Worm (Caenorhabditis elegans) whole organism, L2 larva: Measurements from ENCODE around the gene pros-1.

Experiments
- C34F6.9 ChIP-seq: fragments of 150-350 bp; optimal IDR thresholded peaks from 2 replicates; lab custom pipeline; 2014; ENCODE audit warnings: missing biosample characterization, missing genetic modification characterization
- F13H6.1 ChIP-seq: sonication (generic microtip); optimal IDR thresholded peaks from 2 replicates; lab custom pipeline; 2016; ENCODE audit warnings: missing genetic modification characterization, missing compliant biosample characterization
- Y55F3AM.14 ChIP-seq: fragments of 200-800 bp; sonication (Bioruptor generic); optimal IDR thresholded peaks from 2 replicates; lab custom pipeline; 2018; ENCODE audit warnings: mild to moderate bottlenecking, missing genetic modification characterization, missing compliant biosample characterization
- ZK546.5 ChIP-seq: sonication (generic microtip); optimal IDR thresholded peaks from 2 replicates; lab custom pipeline; 2017; ENCODE audit warnings: missing biosample characterization, missing genetic modification characterization
- alr-1 ChIP-seq: fragments of 150-350 bp; optimal IDR thresholded peaks from 2 replicates; lab custom pipeline; 2014; ENCODE audit warnings: missing biosample characterization, missing genetic modification characterization
- aly-2 ChIP-seq: fragments of 150-350 bp; optimal IDR thresholded peaks from 2 replicates; lab custom pipeline; 2014; ENCODE audit warnings: missing biosample characterization, missing genetic modification characterization
- blmp-1 ChIP-seq: sonication (generic microtip); optimal IDR thresholded peaks from 2 replicates; lab custom pipeline; 2017; ENCODE audit warnings: missing genetic modification characterization, mild to moderate bottlenecking, missing compliant biosample characterization, antibody characterized with exemption, moderate library complexity; ENCODE audit not compliant: insufficient read depth
- ceh-16 ChIP-seq: fragments of 150-350 bp; optimal IDR thresholded peaks from 2 replicates; lab custom pipeline; 2014; ENCODE audit warnings: missing biosample characterization, missing genetic modification characterization
- ceh-82 ChIP-seq: fragments of 150-350 bp; optimal IDR thresholded peaks from 2 replicates; lab custom pipeline; 2014; ENCODE audit warnings: missing biosample characterization, missing genetic modification characterization
- crh-2 ChIP-seq: sonication (generic microtip); optimal IDR thresholded peaks from 2 replicates; lab custom pipeline; 2017; ENCODE audit warnings: missing biosample characterization, missing genetic modification characterization
- dmd-4 ChIP-seq: sonication (generic microtip); optimal IDR thresholded peaks from 2 replicates; lab custom pipeline; 2017; ENCODE audit warnings: missing biosample characterization, missing genetic modification characterization
- elt-3 ChIP-seq: sonication (generic microtip); optimal IDR thresholded peaks from 2 replicates; lab custom pipeline; 2017; ENCODE audit warnings: missing biosample characterization, missing genetic modification characterization
- fos-1 ChIP-seq: fragments of 150-350 bp; optimal IDR thresholded peaks from 2 replicates; lab custom pipeline; 2014; ENCODE audit warnings: missing biosample characterization, missing genetic modification characterization
- gmeb-1 ChIP-seq: fragments of 150-350 bp; optimal IDR thresholded peaks from 2 replicates; lab custom pipeline; 2014; ENCODE audit warnings: missing biosample characterization, missing genetic modification characterization
- lin-11 ChIP-seq: fragments of 150-350 bp; sonication (generic microtip); optimal IDR thresholded peaks from 2 replicates; lab custom pipeline; 2014; ENCODE audit warnings: missing biosample characterization, missing genetic modification characterization, inconsistent platforms, mixed read lengths
- lin-39 ChIP-seq: fragments of 150-350 bp; optimal IDR thresholded peaks from 2 replicates; lab custom pipeline; 2014; ENCODE audit warnings: missing biosample characterization, missing genetic modification reagents, missing genetic modification characterization
- lsy-2 ChIP-seq, 2 experiments: fragments of 150-350 bp in 1 of 2; sonication (generic microtip) in 1 of 2; optimal IDR thresholded peaks; 2 replicates each; lab custom pipeline; 2014 to 2017; ENCODE audit warnings: missing biosample characterization in 2 of 2, missing genetic modification characterization in 2 of 2
- mab-5 ChIP-seq: fragments of 150-350 bp; optimal IDR thresholded peaks from 2 replicates; lab custom pipeline; 2014; ENCODE audit warnings: missing biosample characterization, missing genetic modification characterization
- mbf-1 ChIP-seq: sonication (generic microtip); optimal IDR thresholded peaks from 2 replicates; lab custom pipeline; 2017; ENCODE audit warnings: missing biosample characterization, missing genetic modification characterization
- nhr-21 ChIP-seq: fragments of 150-350 bp; optimal IDR thresholded peaks from 2 replicates; lab custom pipeline; 2014; ENCODE audit warnings: missing biosample characterization, missing genetic modification characterization
- nhr-237 ChIP-seq: fragments of 150-350 bp; optimal IDR thresholded peaks from 2 replicates; lab custom pipeline; 2014; ENCODE audit warnings: missing biosample characterization, missing genetic modification characterization
- nhr-77 ChIP-seq: fragments of 150-350 bp; optimal IDR thresholded peaks from 2 replicates; lab custom pipeline; 2014; ENCODE audit warnings: missing biosample characterization, missing genetic modification characterization
- skn-1 ChIP-seq: sonication (generic microtip); optimal IDR thresholded peaks from 2 replicates; lab custom pipeline; 2017; ENCODE audit warnings: missing biosample characterization, missing genetic modification characterization
- sma-3 ChIP-seq: sonication (generic microtip); optimal IDR thresholded peaks from 2 replicates; lab custom pipeline; 2016; ENCODE audit warnings: missing genetic modification reagents, missing genetic modification characterization, missing compliant biosample characterization
- sma-9 ChIP-seq, 2 experiments: fragments of 150-350 bp in 1 of 2; sonication (generic microtip) in 1 of 2; optimal IDR thresholded peaks; 2 replicates each; lab custom pipeline; 2014 to 2016; ENCODE audit warnings: missing genetic modification characterization in 2 of 2, mild to moderate bottlenecking in 1 of 2, missing biosample characterization in 1 of 2, missing compliant biosample characterization in 1 of 2, missing genetic modification reagents in 1 of 2, moderate library complexity in 1 of 2
- snpc-4 ChIP-seq: fragments of 150-350 bp; optimal IDR thresholded peaks from 2 replicates; lab custom pipeline; 2014; ENCODE audit warnings: missing biosample characterization, missing genetic modification characterization
- unc-39 ChIP-seq: fragments of 150-350 bp; optimal IDR thresholded peaks from 2 replicates; lab custom pipeline; 2014; ENCODE audit warnings: missing biosample characterization, missing genetic modification characterization
- zag-1 ChIP-seq: fragments of 150-350 bp; optimal IDR thresholded peaks from 2 replicates; lab custom pipeline; 2014; ENCODE audit warnings: missing biosample characterization, missing genetic modification characterization

pros-1 gene

ce11 chrIII:8050944-8051343 is 16.1 kb upstream of the pros-1 start, which contains the start of gene K12H4.7:
K12H4.7 (minus strand) TSS chrIII:8051081.
- TF ChIP-seq crh-2 (tag; lab: Kevin White, UChicago) (peak; percentile 63), Y55F3AM.14 (GFP tag; lab: Kevin White, UChicago) (no peak), sma-9 (GFP tag; optimal IDR thresholded peaks at IDR 0.05; lab: Kevin White, UChicago) (peak; percentile 1), sma-9 (tag; optimal IDR thresholded peaks at IDR 0.05; lab: Kevin White, UChicago) (no peak), ceh-82 (tag; lab: Kevin White, UChicago) (no peak), skn-1 (tag; lab: Kevin White, UChicago) (peak; percentile 26), fos-1 (tag; lab: Kevin White, UChicago) (peak; percentile 93), zag-1 (tag; lab: Kevin White, UChicago) (no peak)

- TF ChIP-seq lsy-2 (tag; optimal IDR thresholded peaks at IDR 0.05; lab: Kevin White, UChicago), result no peak
- no peak for TF ChIP-seq sma-9 (GFP tag; optimal IDR thresholded peaks at IDR 0.05; lab: Kevin White, UChicago)
- TF ChIP-seq sma-9 (tag; optimal IDR thresholded peaks at IDR 0.05; lab: Kevin White, UChicago), result no peak
- no peak for TF ChIP-seq nhr-77 (tag; lab: Kevin White, UChicago)
- TF ChIP-seq fos-1 (tag; lab: Kevin White, UChicago), result no peak
- no peak for TF ChIP-seq ZK546.5 (tag; lab: Kevin White, UChicago)
- no peak for TF ChIP-seq Y55F3AM.14 (GFP tag; lab: Kevin White, UChicago)
Measured at ce11 chrIII:8051838-8052237, 15.3 kb upstream of the pros-1 start.

- no peak for TF ChIP-seq sma-3 (GFP tag; lab: Kevin White, UChicago)
- TF ChIP-seq lsy-2 (tag; optimal IDR thresholded peaks at IDR 0.05; lab: Kevin White, UChicago), result peak in 1 of 2 experiments; percentile 12
Measured at ce11 chrIII:8061114-8061513, 6.0 kb upstream of the pros-1 start.

- TF ChIP-seq gmeb-1 (tag; lab: Kevin White, UChicago) (no peak), ZK546.5 (tag; lab: Kevin White, UChicago) (no peak), C34F6.9 (tag; lab: Kevin White, UChicago) (no peak), lin-11 (tag; lab: Kevin White, UChicago) (no peak), blmp-1 (tag; lab: Kevin White, UChicago) (no peak), dmd-4 (tag; lab: Kevin White, UChicago) (no peak), nhr-237 (no peak), skn-1 (tag; lab: Kevin White, UChicago) (no peak), alr-1 (tag; lab: Kevin White, UChicago) (no peak), zag-1 (tag; lab: Kevin White, UChicago) (no peak), ceh-82 (tag; lab: Kevin White, UChicago) (no peak), nhr-21 (tag; lab: Kevin White, UChicago) (no peak), lin-39 (no peak), unc-39 (no peak), mab-5 (tag; lab: Kevin White, UChicago) (no peak), sma-3 (GFP tag; lab: Kevin White, UChicago) (no peak), fos-1 (tag; lab: Kevin White, UChicago) (no peak), snpc-4 (no peak)
Measured at ce11 chrIII:8063659-8064058, 3.4 kb upstream of the pros-1 start.

- TF ChIP-seq sma-3 (GFP tag; lab: Kevin White, UChicago) (no peak), lsy-2 (tag; optimal IDR thresholded peaks at IDR 0.05; lab: Kevin White, UChicago) (peak in 1 of 2 experiments; percentile 42), alr-1 (tag; lab: Kevin White, UChicago) (no peak), aly-2 (tag; lab: Kevin White, UChicago) (no peak), unc-39 (no peak), ceh-16 (tag; lab: Kevin White, UChicago) (no peak)
Measured at ce11 chrIII:8065101-8065500, 2.0 kb upstream of the pros-1 start.

ce11 chrIII:8067798-8068197 is 709 bp downstream of the pros-1 start:
- no peak for TF ChIP-seq zag-1 (tag; lab: Kevin White, UChicago)
- no peak for TF ChIP-seq C34F6.9 (tag; lab: Kevin White, UChicago)
- TF ChIP-seq elt-3 (tag; lab: Kevin White, UChicago), result no peak
- TF ChIP-seq F13H6.1 (tag; lab: Kevin White, UChicago), result no peak
- no peak for TF ChIP-seq mbf-1 (tag; lab: Kevin White, UChicago)
- TF ChIP-seq lsy-2 (tag; optimal IDR thresholded peaks at IDR 0.05; lab: Kevin White, UChicago), result no peak
